Worm (Caenorhabditis elegans) whole organism, L4 larva: ENCODE data around the gene wdr-62.
A peak's percentile ranks its signal among the peaks of the same experiment; 100 is the strongest.

Experiments
- D1046.2 ChIP-seq: fragments of 200-800 bp; sonication (Bioruptor generic); IDR thresholded peaks from 2 replicates; pipeline ENCODE4 v1.3.6; 2022; ENCODE audit warnings: missing genetic modification characterization, missing compliant biosample characterization
- F10B5.3 ChIP-seq: sonication (generic microtip); optimal IDR thresholded peaks from 2 replicates; lab custom pipeline; 2016; ENCODE audit warnings: mild to moderate bottlenecking, missing genetic modification characterization, missing compliant biosample characterization
- F37D6.2 ChIP-seq: sonication (generic microtip); optimal IDR thresholded peaks from 2 replicates; lab custom pipeline; 2016; ENCODE audit warnings: mild to moderate bottlenecking, missing genetic modification characterization, missing compliant biosample characterization
- R02D3.7 ChIP-seq: fragments of 150-350 bp; sonication (generic microtip); optimal IDR thresholded peaks from 3 replicates; lab custom pipeline; 2014; ENCODE audit warnings: missing biosample characterization, missing genetic modification characterization
- T20F7.1 ChIP-seq: fragments of 200-800 bp; sonication (Bioruptor generic); optimal IDR thresholded peaks from 2 replicates; lab custom pipeline; 2018; ENCODE audit warnings: mild to moderate bottlenecking, missing genetic modification characterization, missing compliant biosample characterization
- T26A8.4 ChIP-seq: fragments of 200-800 bp; sonication (Bioruptor generic); IDR thresholded peaks from 2 replicates; pipeline ENCODE4 v1.3.6; 2022; ENCODE audit warnings: missing genetic modification characterization, missing compliant biosample characterization
- Y105C5A.15 ChIP-seq: fragments of 200-800 bp; sonication (Bioruptor generic); IDR thresholded peaks from 2 replicates; pipeline ENCODE4 v1.3.6; 2022; ENCODE audit warnings: missing genetic modification characterization, missing compliant biosample characterization
- Y75B8A.6 ChIP-seq: fragments of 200-800 bp; sonication (Bioruptor generic); IDR thresholded peaks from 2 replicates; pipeline ENCODE4 v1.3.6; 2022; ENCODE audit warnings: missing genetic modification reagents, missing genetic modification characterization, missing compliant biosample characterization
- aha-1 ChIP-seq: fragments of 150-350 bp; peaks from one replicate; lab custom pipeline; 2014; ENCODE audit warnings: missing biosample characterization, missing genetic modification characterization
- aly-2 ChIP-seq: sonication (generic microtip); optimal IDR thresholded peaks from 2 replicates; lab custom pipeline; 2018; ENCODE audit warnings: missing biosample characterization, missing genetic modification characterization
- arid-1 ChIP-seq: fragments of 200-800 bp; sonication (Bioruptor generic); conservative IDR thresholded peaks from 2 replicates; pipeline ENCODE4 v1.3.6; 2022; ENCODE audit warnings: missing genetic modification reagents, missing genetic modification characterization, missing compliant biosample characterization
- attf-4 ChIP-seq: sonication (generic microtip); optimal IDR thresholded peaks from 3 replicates; lab custom pipeline; 2017; ENCODE audit warnings: missing biosample characterization, missing genetic modification characterization
- ceh-32 ChIP-seq: sonication (generic microtip); optimal IDR thresholded peaks from 2 replicates; lab custom pipeline; 2016; ENCODE audit warnings: mild to moderate bottlenecking, missing genetic modification characterization, missing compliant biosample characterization; ENCODE audit not compliant: poor library complexity
- ceh-82 ChIP-seq: sonication (generic microtip); optimal IDR thresholded peaks from 2 replicates; lab custom pipeline; 2017; ENCODE audit warnings: missing biosample characterization, missing genetic modification characterization
- cey-2 ChIP-seq: sonication (generic microtip); optimal IDR thresholded peaks from 3 replicates; lab custom pipeline; 2017; ENCODE audit warnings: missing genetic modification characterization, mild to moderate bottlenecking, missing compliant biosample characterization, antibody characterized with exemption, borderline replicate concordance; ENCODE audit not compliant: insufficient read depth
- daf-19 ChIP-seq: fragments of 200-800 bp; sonication (Bioruptor generic); conservative IDR thresholded peaks from 2 replicates; pipeline ENCODE4 v1.3.6; 2022; ENCODE audit warnings: missing genetic modification characterization, missing compliant biosample characterization
- dmd-6 ChIP-seq: fragments of 200-800 bp; sonication (Bioruptor generic); IDR thresholded peaks from 2 replicates; pipeline ENCODE4 v1.3.6; 2022; ENCODE audit warnings: missing genetic modification reagents, missing genetic modification characterization, missing compliant biosample characterization
- dpl-1 ChIP-seq: fragments of 150-350 bp; optimal IDR thresholded peaks from 2 replicates; lab custom pipeline; 2014; ENCODE audit warnings: missing biosample characterization, missing genetic modification reagents, missing genetic modification characterization
- dve-1 ChIP-seq: sonication (generic microtip); optimal IDR thresholded peaks from 2 replicates; lab custom pipeline; 2017; ENCODE audit warnings: antibody characterized with exemption, mild to moderate bottlenecking, missing genetic modification characterization, missing compliant biosample characterization; ENCODE audit not compliant: insufficient read depth
- egl-27 ChIP-seq: sonication (generic microtip); optimal IDR thresholded peaks from 3 replicates; lab custom pipeline; 2017; ENCODE audit warnings: missing biosample characterization, missing genetic modification reagents, missing genetic modification characterization
- hlh-11 ChIP-seq: fragments of 200-800 bp; sonication (Bioruptor generic); optimal IDR thresholded peaks from 2 replicates; lab custom pipeline; 2018; ENCODE audit warnings: mild to moderate bottlenecking, missing genetic modification characterization, missing compliant biosample characterization
- hmg-1.1 ChIP-seq: fragments of 200-800 bp; sonication (Bioruptor generic); IDR thresholded peaks from 2 replicates; pipeline ENCODE4 v1.3.6; 2022; ENCODE audit warnings: missing genetic modification reagents, missing genetic modification characterization, missing compliant biosample characterization
- lin-13 ChIP-seq: fragments of 150-350 bp; optimal IDR thresholded peaks from 2 replicates; lab custom pipeline; 2014; ENCODE audit warnings: missing biosample characterization, missing genetic modification reagents, missing genetic modification characterization
- lin-15B ChIP-seq: fragments of 150-350 bp; sonication (generic microtip); optimal IDR thresholded peaks from 3 replicates; lab custom pipeline; 2014; ENCODE audit warnings: missing biosample characterization, missing genetic modification characterization
- lin-38 ChIP-seq: fragments of 200-800 bp; sonication (Bioruptor generic); IDR thresholded peaks from 2 replicates; pipeline ENCODE4 v1.3.6; 2022; ENCODE audit warnings: missing genetic modification reagents, missing genetic modification characterization, missing compliant biosample characterization
- lir-3 ChIP-seq: sonication (generic microtip); optimal IDR thresholded peaks from 2 replicates; lab custom pipeline; 2016; ENCODE audit warnings: mild to moderate bottlenecking, missing genetic modification characterization, missing compliant biosample characterization
- madf-9 ChIP-seq: fragments of 200-800 bp; sonication (Bioruptor generic); conservative IDR thresholded peaks from 2 replicates; pipeline ENCODE4 v1.3.6; 2022; ENCODE audit warnings: missing genetic modification reagents, missing genetic modification characterization, missing compliant biosample characterization
- mdl-1 ChIP-seq, 2 experiments: fragments of 150-350 bp in 1 of 2; sonication (generic microtip) in 1 of 2; optimal IDR thresholded peaks; 2 replicates each; lab custom pipeline; 2014 to 2017; ENCODE audit warnings: missing biosample characterization in 2 of 2, missing genetic modification characterization in 2 of 2
- mdt-29 ChIP-seq: fragments of 200-800 bp; sonication (Bioruptor generic); IDR thresholded peaks from 2 replicates; pipeline ENCODE4 v1.3.6; 2022; ENCODE audit warnings: missing genetic modification reagents, missing genetic modification characterization, missing compliant biosample characterization
- mes-2 ChIP-seq: sonication (generic microtip); optimal IDR thresholded peaks from 2 replicates; lab custom pipeline; 2016; ENCODE audit warnings: missing genotype, mild to moderate bottlenecking, missing genetic modification characterization, missing compliant biosample characterization; ENCODE audit not compliant: poor library complexity, severe bottlenecking
- mxl-3 ChIP-seq: fragments of 200-800 bp; sonication (Bioruptor generic); optimal IDR thresholded peaks from 2 replicates; lab custom pipeline; 2018; ENCODE audit warnings: mild to moderate bottlenecking, missing genetic modification characterization, missing compliant biosample characterization
- nhr-10 ChIP-seq: fragments of 150-350 bp; optimal IDR thresholded peaks from 2 replicates; lab custom pipeline; 2014; ENCODE audit warnings: missing biosample characterization, missing genetic modification characterization
- nhr-237 ChIP-seq: sonication (generic microtip); optimal IDR thresholded peaks from 2 replicates; lab custom pipeline; 2017; ENCODE audit warnings: missing biosample characterization, missing genetic modification characterization
- nhr-28 ChIP-seq: fragments of 150-350 bp; optimal IDR thresholded peaks from 2 replicates; lab custom pipeline; 2014; ENCODE audit warnings: missing biosample characterization, missing genetic modification characterization
- nhr-48 ChIP-seq: sonication (generic microtip); optimal IDR thresholded peaks from 2 replicates; lab custom pipeline; 2016; ENCODE audit warnings: mild to moderate bottlenecking, missing genetic modification characterization, missing compliant biosample characterization
- nhr-6 ChIP-seq: fragments of 150-350 bp; optimal IDR thresholded peaks from 2 replicates; lab custom pipeline; 2014; ENCODE audit warnings: missing biosample characterization, missing genetic modification characterization
- nhr-76 ChIP-seq: fragments of 150-350 bp; optimal IDR thresholded peaks from 2 replicates; lab custom pipeline; 2014; ENCODE audit warnings: missing biosample characterization, missing genetic modification characterization
- php-3 ChIP-seq: fragments of 200-800 bp; sonication (Bioruptor generic); IDR thresholded peaks from 2 replicates; pipeline ENCODE4 v1.3.6; 2022; ENCODE audit warnings: missing genetic modification reagents, missing genetic modification characterization, missing compliant biosample characterization
- set-16 ChIP-seq: fragments of 200-800 bp; sonication (Bioruptor generic); IDR thresholded peaks from 2 replicates; pipeline ENCODE4 v1.3.6; 2022; ENCODE audit warnings: missing genetic modification reagents, missing genetic modification characterization, missing compliant biosample characterization
- unc-130 ChIP-seq: sonication (generic microtip); optimal IDR thresholded peaks from 2 replicates; lab custom pipeline; 2016; ENCODE audit warnings: missing genetic modification reagents, missing genetic modification characterization, missing compliant biosample characterization
- vab-7 ChIP-seq: fragments of 200-800 bp; sonication (Bioruptor generic); IDR thresholded peaks from 2 replicates; pipeline ENCODE4 v1.3.6; 2022; ENCODE audit warnings: missing genetic modification reagents, missing genetic modification characterization, missing compliant biosample characterization
- zag-1 ChIP-seq: fragments of 150-350 bp; optimal IDR thresholded peaks from 2 replicates; lab custom pipeline; 2014; ENCODE audit warnings: missing biosample characterization, missing genetic modification characterization
- zip-2 ChIP-seq: fragments of 150-350 bp; optimal IDR thresholded peaks from 2 replicates; lab custom pipeline; 2014; ENCODE audit warnings: missing biosample characterization, missing genetic modification characterization
- ztf-7 ChIP-seq: fragments of 150-350 bp; optimal IDR thresholded peaks from 2 replicates; lab custom pipeline; 2014; ENCODE audit warnings: missing biosample characterization, missing genetic modification characterization

wdr-62 gene

DNA sequence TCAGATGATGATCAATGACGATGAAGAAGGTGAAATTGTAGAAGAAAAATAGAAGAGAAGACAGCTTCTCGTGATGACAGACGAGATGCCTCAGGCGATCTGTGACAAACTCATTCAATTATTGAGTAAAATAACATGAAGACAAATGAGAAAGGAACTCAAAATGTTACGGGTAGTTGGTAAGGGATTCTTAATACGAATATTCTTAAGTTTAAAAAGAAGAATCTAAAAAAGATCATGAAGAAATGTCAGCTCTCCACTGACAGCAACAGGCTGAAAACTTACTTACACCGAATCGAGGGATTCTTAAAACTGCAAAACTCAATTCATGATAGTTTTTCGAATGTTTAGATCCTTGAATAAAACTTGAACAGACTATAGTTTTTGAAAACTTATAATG lies 29.3 kb upstream of the wdr-62 start, which contains the start of gene F36D4.4:
F36D4.4 (minus strand) TSS at position 101 of the 400 bp plus-strand sequence.
- no peak for TF ChIP-seq daf-19 (GFP tag; lab: Robert Waterston, UW)
- no peak for TF ChIP-seq nhr-10 (tag; lab: Kevin White, UChicago)
- no peak for TF ChIP-seq nhr-76 (tag; lab: Kevin White, UChicago)
- TF ChIP-seq Y105C5A.15 (GFP tag; lab: Robert Waterston, UW) = no peak
- no peak for TF ChIP-seq lir-3 (tag; lab: Kevin White, UChicago)
- no peak for TF ChIP-seq unc-130 (GFP tag; lab: Kevin White, UChicago)

DNA sequence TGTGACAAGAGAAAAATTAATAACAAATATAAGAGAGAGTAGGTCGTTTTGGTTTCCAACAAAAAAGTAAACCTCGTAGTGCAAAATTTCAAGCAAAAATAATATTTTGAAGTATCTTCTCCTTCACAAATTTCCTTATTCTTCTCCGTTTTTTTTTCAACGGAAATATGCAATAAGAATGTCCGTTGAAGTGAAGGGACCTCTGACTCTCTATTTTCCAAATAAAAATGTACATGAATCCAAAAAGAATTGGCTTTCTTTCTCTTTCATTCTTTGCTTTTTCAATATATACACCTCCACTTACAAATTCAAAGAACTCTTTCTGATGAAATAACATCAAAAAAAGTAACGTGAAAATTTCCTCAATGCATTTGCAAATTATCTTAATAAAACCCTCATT lies 27.2 kb upstream of the wdr-62 start, which contains the start of gene F36D4.1:
F36D4.1 (plus strand) TSS at position 301 of the 400 bp plus-strand sequence.
- TF ChIP-seq nhr-28 = no peak
- TF ChIP-seq lin-13 (GFP tag; lab: Kevin White, UChicago) = no peak
- no peak for TF ChIP-seq T26A8.4 (GFP tag; lab: Robert Waterston, UW)
- no peak for TF ChIP-seq Y105C5A.15 (GFP tag; lab: Robert Waterston, UW)
- no peak for TF ChIP-seq lin-15B (tag; lab: Kevin White, UChicago)
- TF ChIP-seq hmg-1.1 = no peak
- no peak for TF ChIP-seq F10B5.3
- TF ChIP-seq mdl-1 (tag; optimal IDR thresholded peaks at IDR 0.05; lab: Kevin White, UChicago) = no peak
- no peak for TF ChIP-seq lir-3 (tag; lab: Kevin White, UChicago)
- TF ChIP-seq Y75B8A.6 (GFP tag; lab: Robert Waterston, UW) = no peak
- TF ChIP-seq arid-1 (GFP tag; lab: Robert Waterston, UW) = no peak
- no peak for TF ChIP-seq aha-1 (tag; lab: Kevin White, UChicago)
- TF ChIP-seq, all 104 proteins: peak for 0

DNA sequence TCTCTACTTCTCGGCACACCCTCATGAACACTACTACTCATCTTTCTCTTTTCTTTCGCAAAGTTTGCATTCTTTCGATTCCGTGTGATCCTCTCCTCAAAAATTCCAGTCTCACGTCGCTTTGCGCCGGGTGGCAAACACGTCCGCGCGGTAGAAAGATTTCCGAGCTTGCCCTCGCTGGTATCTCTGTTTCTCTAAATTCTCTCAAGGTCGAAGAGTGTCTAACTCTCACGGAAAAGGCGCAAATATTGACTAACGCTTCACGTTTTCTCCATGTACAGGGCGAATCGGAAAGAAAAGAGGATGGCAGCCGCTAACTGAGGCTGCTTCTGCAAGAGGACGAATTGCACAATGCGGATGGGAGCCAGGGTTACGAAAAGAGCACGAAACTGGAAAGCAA lies 21.1 kb upstream of the wdr-62 start:
- peak; percentile 81 for TF ChIP-seq aha-1 (tag; lab: Kevin White, UChicago)
- TF ChIP-seq mes-2 (tag; lab: Kevin White, UChicago) = peak; percentile 12
- no peak for TF ChIP-seq mdl-1 (tag; optimal IDR thresholded peaks at IDR 0.05; lab: Kevin White, UChicago)
- TF ChIP-seq madf-9 (GFP tag; lab: Robert Waterston, UW) = peak; percentile 44; the same call in 1 of the 2 replicates
- peak; percentile 25; the same call in 1 of the 2 replicates for TF ChIP-seq set-16 (GFP tag; lab: Robert Waterston, UW)

- TF ChIP-seq F37D6.2 (tag; lab: Kevin White, UChicago) = no peak
Measured at ce11 chrV:9423539-9423938, 20.3 kb upstream of the wdr-62 start.

ce11 chrV:9424514-9424913 lies 19.3 kb upstream of the wdr-62 start:
- TF ChIP-seq mxl-3 (GFP tag; lab: Kevin White, UChicago) (peak; percentile 81), zag-1 (tag; lab: Kevin White, UChicago) (no peak), ceh-82 (tag; lab: Kevin White, UChicago) (no peak), nhr-48 (tag; lab: Kevin White, UChicago) (peak; percentile 46), nhr-6 (tag; lab: Kevin White, UChicago) (no peak), aly-2 (no peak), dmd-6 (GFP tag; lab: Robert Waterston, UW) (no peak), aha-1 (tag; lab: Kevin White, UChicago) (peak; percentile 97), php-3 (GFP tag; lab: Robert Waterston, UW) (no peak), zip-2 (tag; lab: Kevin White, UChicago) (no peak), T20F7.1 (GFP tag; lab: Kevin White, UChicago) (no peak), dve-1 (peak; percentile 57), lin-38 (GFP tag; lab: Robert Waterston, UW) (no peak), dpl-1 (GFP tag; lab: Kevin White, UChicago) (no peak), lin-13 (GFP tag; lab: Kevin White, UChicago) (no peak), nhr-237 (tag; lab: Kevin White, UChicago) (no peak), vab-7 (GFP tag; lab: Robert Waterston, UW) (no peak), D1046.2 (no peak), mdt-29 (GFP tag; lab: Robert Waterston, UW) (no peak), ztf-7 (tag; lab: Kevin White, UChicago) (no peak), egl-27 (no peak), attf-4 (tag; lab: Kevin White, UChicago) (no peak), R02D3.7 (no peak), mes-2 (tag; lab: Kevin White, UChicago) (peak; percentile 54), cey-2 (tag; lab: Kevin White, UChicago) (no peak), hlh-11 (peak; percentile 76), mdl-1 (tag; optimal IDR thresholded peaks at IDR 0.05; lab: Kevin White, UChicago) (peak; percentile 38 to 69), ceh-32 (tag; lab: Kevin White, UChicago) (no peak)
